Fruit fly (Drosophila melanogaster): ENCODE measurements around the gene CG9133.

The CG9133 gene

DNA sequence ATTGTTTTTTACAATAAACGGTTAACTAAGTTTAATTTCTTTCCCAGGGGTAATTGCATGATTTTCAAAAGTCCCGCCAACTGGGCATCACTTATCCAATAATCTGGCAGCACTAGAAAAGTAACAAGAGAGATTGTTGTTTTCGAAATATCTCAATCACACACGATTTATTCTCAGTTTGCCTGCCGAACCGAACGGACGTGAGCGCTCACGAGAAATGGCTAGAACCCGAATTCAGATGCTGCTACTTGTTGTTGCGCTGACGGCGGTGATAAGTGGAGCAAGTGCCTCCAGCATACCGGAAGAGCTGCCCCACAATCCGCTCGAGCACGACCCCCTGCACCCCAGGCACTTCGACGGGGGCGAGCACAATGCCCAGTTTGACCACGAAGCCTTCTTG, 46.7 kb downstream of the CG9133 start, which contains the start of gene scf:
scf (plus strand) TSS at position 164 of the 400 bp plus-strand sequence.
- no peak for TF ChIP-seq noc (tag; optimal IDR thresholded peaks at IDR 0.05)

- TF ChIP-seq noc (tag; optimal IDR thresholded peaks at IDR 0.05) = peak; percentile 95
Measured at dm6 chr3L:1300076-1300635, 48.3 kb downstream of the CG9133 start.

- no peak for TF ChIP-seq noc (tag; optimal IDR thresholded peaks at IDR 0.05)
Measured at dm6 chr3L:1302234-1302949, 50.6 kb downstream of the CG9133 start, which contains the start of the genes Rac1 and Acat2. Gene Rac1 (minus strand): TSS chr3L:1302683. Gene Acat2 (plus strand): TSS chr3L:1302944.

DNA sequence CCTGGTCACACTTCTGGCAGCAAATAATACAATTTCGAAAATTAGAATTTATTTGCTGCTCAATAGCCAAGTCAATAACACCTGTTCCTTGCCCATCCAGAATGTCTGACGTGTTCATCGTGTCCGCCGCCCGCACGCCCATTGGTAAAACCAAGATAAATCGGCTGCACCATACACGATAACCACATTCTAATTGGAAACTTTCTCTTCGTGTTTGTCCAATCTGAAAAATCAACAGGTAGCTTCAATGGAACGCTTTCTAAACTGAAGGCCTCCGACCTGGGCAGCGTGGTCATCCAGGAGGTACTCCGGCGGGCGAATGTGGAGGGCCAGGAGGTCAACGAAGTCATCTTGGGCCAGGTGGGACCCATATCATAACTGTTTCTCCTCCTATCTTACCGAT, 51.1 kb downstream of the CG9133 start:
- no peak for TF ChIP-seq noc (tag; optimal IDR thresholded peaks at IDR 0.05)

- peak; percentile 73 for TF ChIP-seq noc (tag; optimal IDR thresholded peaks at IDR 0.05)
Measured at dm6 chr3L:1305317-1305716, 53.5 kb downstream of the CG9133 start.
